Worm (Caenorhabditis elegans): Measurements from ENCODE around the gene ZK688.1.

ce11 chrIII:7940819-7941218, 31.5 kb downstream of the ZK688.1 start, which contains the start of gene C29E4.12:
- TF ChIP-seq pqm-1 (tag; optimal IDR thresholded peaks at IDR 0.05) (no peak), ets-4 (tag; optimal IDR thresholded peaks at IDR 0.05) (no peak), ahr-1 (tag; optimal IDR thresholded peaks at IDR 0.05) (no peak), unc-86 (tag; optimal IDR thresholded peaks at IDR 0.05) (no peak), fkh-10 (GFP tag; optimal IDR thresholded peaks at IDR 0.05) (no peak)

Measured in whole organism, late embryonic.